Worm (Caenorhabditis elegans) whole organism, L4 larva: Measurements from ENCODE around the gene lgmn-1.

ENCODE experiments used
- F26F4.8 ChIP-seq: fragments of 200-800 bp; sonication (Bioruptor generic); conservative IDR thresholded peaks from 2 replicates; pipeline ENCODE4 v1.3.6; 2022; ENCODE audit warnings: missing genetic modification characterization, missing compliant biosample characterization
- R02D3.7 ChIP-seq: fragments of 150-350 bp; sonication (generic microtip); optimal IDR thresholded peaks from 3 replicates; lab custom pipeline; 2014; ENCODE audit warnings: missing biosample characterization, missing genetic modification characterization
- Y75B8A.6 ChIP-seq: fragments of 200-800 bp; sonication (Bioruptor generic); IDR thresholded peaks from 2 replicates; pipeline ENCODE4 v1.3.6; 2022; ENCODE audit warnings: missing genetic modification reagents, missing genetic modification characterization, missing compliant biosample characterization
- aha-1 ChIP-seq: fragments of 150-350 bp; peaks from one replicate; lab custom pipeline; 2014; ENCODE audit warnings: missing biosample characterization, missing genetic modification characterization
- ama-1 ChIP-seq: fragments of 150-350 bp; optimal IDR thresholded peaks from 2 replicates; lab custom pipeline; 2014; ENCODE audit warnings: inconsistent platforms, mixed read lengths
- arid-1 ChIP-seq: fragments of 200-800 bp; sonication (Bioruptor generic); conservative IDR thresholded peaks from 2 replicates; pipeline ENCODE4 v1.3.6; 2022; ENCODE audit warnings: missing genetic modification reagents, missing genetic modification characterization, missing compliant biosample characterization
- ceh-20 ChIP-seq: fragments of 200-800 bp; sonication (Bioruptor generic); IDR thresholded peaks from 2 replicates; pipeline ENCODE4 v1.3.6; 2022; ENCODE audit warnings: missing genetic modification reagents, missing genetic modification characterization, missing compliant biosample characterization
- ceh-32 ChIP-seq: sonication (generic microtip); optimal IDR thresholded peaks from 2 replicates; lab custom pipeline; 2016; ENCODE audit warnings: mild to moderate bottlenecking, missing genetic modification characterization, missing compliant biosample characterization; ENCODE audit not compliant: poor library complexity
- ces-1 ChIP-seq: fragments of 150-350 bp; sonication (generic microtip); optimal IDR thresholded peaks from 4 replicates; lab custom pipeline; 2014; ENCODE audit warnings: missing biosample characterization, missing genetic modification reagents, missing genetic modification characterization
- daf-8 ChIP-seq: fragments of 200-800 bp; sonication (Bioruptor generic); IDR thresholded peaks from 2 replicates; pipeline ENCODE4 v1.3.6; 2022; ENCODE audit warnings: missing genetic modification characterization, missing compliant biosample characterization
- dmd-6 ChIP-seq: fragments of 200-800 bp; sonication (Bioruptor generic); IDR thresholded peaks from 2 replicates; pipeline ENCODE4 v1.3.6; 2022; ENCODE audit warnings: missing genetic modification reagents, missing genetic modification characterization, missing compliant biosample characterization
- dve-1 ChIP-seq: sonication (generic microtip); optimal IDR thresholded peaks from 2 replicates; lab custom pipeline; 2017; ENCODE audit warnings: antibody characterized with exemption, mild to moderate bottlenecking, missing genetic modification characterization, missing compliant biosample characterization; ENCODE audit not compliant: insufficient read depth
- fos-1 ChIP-seq: fragments of 150-350 bp; optimal IDR thresholded peaks from 2 replicates; lab custom pipeline; 2014; ENCODE audit warnings: missing biosample characterization, missing genetic modification characterization
- hlh-11 ChIP-seq: fragments of 200-800 bp; sonication (Bioruptor generic); optimal IDR thresholded peaks from 2 replicates; lab custom pipeline; 2018; ENCODE audit warnings: mild to moderate bottlenecking, missing genetic modification characterization, missing compliant biosample characterization
- hlh-30 ChIP-seq: sonication (generic microtip); optimal IDR thresholded peaks from 2 replicates; lab custom pipeline; 2017; ENCODE audit warnings: antibody characterized with exemption, mild to moderate bottlenecking, missing genetic modification characterization, missing compliant biosample characterization; ENCODE audit not compliant: insufficient read depth
- hmg-1.1 ChIP-seq: fragments of 200-800 bp; sonication (Bioruptor generic); IDR thresholded peaks from 2 replicates; pipeline ENCODE4 v1.3.6; 2022; ENCODE audit warnings: missing genetic modification reagents, missing genetic modification characterization, missing compliant biosample characterization
- lim-7 ChIP-seq: fragments of 200-800 bp; sonication (Bioruptor generic); IDR thresholded peaks from 2 replicates; pipeline ENCODE4 v1.3.6; 2022; ENCODE audit warnings: missing genetic modification characterization, missing compliant biosample characterization
- lin-1 ChIP-seq: fragments of 200-800 bp; sonication (Bioruptor generic); IDR thresholded peaks from 2 replicates; pipeline ENCODE4 v1.3.6; 2022; ENCODE audit warnings: missing genetic modification reagents, missing genetic modification characterization, missing compliant biosample characterization
- lin-13 ChIP-seq: fragments of 150-350 bp; optimal IDR thresholded peaks from 2 replicates; lab custom pipeline; 2014; ENCODE audit warnings: missing biosample characterization, missing genetic modification reagents, missing genetic modification characterization
- lin-29 ChIP-seq: fragments of 200-800 bp; sonication (Bioruptor generic); IDR thresholded peaks from 2 replicates; pipeline ENCODE4 v1.3.6; 2022; ENCODE audit warnings: missing genetic modification reagents, missing genetic modification characterization, missing compliant biosample characterization
- lin-39 ChIP-seq: fragments of 150-350 bp; optimal IDR thresholded peaks from 2 replicates; lab custom pipeline; 2014; ENCODE audit warnings: missing biosample characterization, missing genetic modification reagents, missing genetic modification characterization
- lsy-2 ChIP-seq, 2 experiments: fragments of 150-350 bp in 1 of 2; sonication (generic microtip) in 1 of 2; optimal IDR thresholded peaks; 2 replicates each; lab custom pipeline; 2014 to 2017; ENCODE audit warnings: missing biosample characterization in 2 of 2, missing genetic modification characterization in 2 of 2
- mep-1 ChIP-seq: fragments of 150-350 bp; sonication (generic microtip); optimal IDR thresholded peaks from 3 replicates; lab custom pipeline; 2014; ENCODE audit warnings: missing biosample characterization, missing genetic modification characterization
- mes-2 ChIP-seq: sonication (generic microtip); optimal IDR thresholded peaks from 2 replicates; lab custom pipeline; 2016; ENCODE audit warnings: missing genotype, mild to moderate bottlenecking, missing genetic modification characterization, missing compliant biosample characterization; ENCODE audit not compliant: poor library complexity, severe bottlenecking
- mxl-3 ChIP-seq: fragments of 200-800 bp; sonication (Bioruptor generic); optimal IDR thresholded peaks from 2 replicates; lab custom pipeline; 2018; ENCODE audit warnings: mild to moderate bottlenecking, missing genetic modification characterization, missing compliant biosample characterization
- nhr-102 ChIP-seq: sonication (generic microtip); optimal IDR thresholded peaks from 2 replicates; lab custom pipeline; 2016; ENCODE audit warnings: mild to moderate bottlenecking, missing genetic modification characterization, moderate library complexity, missing compliant biosample characterization
- nhr-111 ChIP-seq: fragments of 200-800 bp; sonication (Bioruptor generic); optimal IDR thresholded peaks from 2 replicates; lab custom pipeline; 2018; ENCODE audit warnings: mild to moderate bottlenecking, missing genetic modification characterization, missing compliant biosample characterization
- nhr-25 ChIP-seq: sonication (generic microtip); optimal IDR thresholded peaks from 2 replicates; lab custom pipeline; 2017; ENCODE audit warnings: missing genetic modification characterization, mild to moderate bottlenecking, missing compliant biosample characterization, antibody characterized with exemption, moderate library complexity, borderline replicate concordance; ENCODE audit not compliant: insufficient read depth
- nhr-41 ChIP-seq: fragments of 200-800 bp; sonication (Bioruptor generic); IDR thresholded peaks from 2 replicates; pipeline ENCODE4 v1.3.6; 2022; ENCODE audit warnings: missing genetic modification reagents, missing genetic modification characterization, missing compliant biosample characterization
- nhr-48 ChIP-seq: sonication (generic microtip); optimal IDR thresholded peaks from 2 replicates; lab custom pipeline; 2016; ENCODE audit warnings: mild to moderate bottlenecking, missing genetic modification characterization, missing compliant biosample characterization
- nhr-6 ChIP-seq: fragments of 150-350 bp; optimal IDR thresholded peaks from 2 replicates; lab custom pipeline; 2014; ENCODE audit warnings: missing biosample characterization, missing genetic modification characterization
- pha-4 ChIP-seq, 2 experiments: fragments of 150-350 bp in 1 of 2; fragments of 200-800 bp in 1 of 2; sonication (Bioruptor generic) in 1 of 2; IDR thresholded peaks in 1 of 2; optimal IDR thresholded peaks in 1 of 2; 2 replicates each; pipeline versions ENCODE4 v1.3.6 to Lab custom; 2014 to 2022; ENCODE audit warnings: missing genetic modification characterization in 2 of 2, missing genetic modification reagents in 2 of 2, missing biosample characterization in 1 of 2, missing compliant biosample characterization in 1 of 2
- php-3 ChIP-seq: fragments of 200-800 bp; sonication (Bioruptor generic); IDR thresholded peaks from 2 replicates; pipeline ENCODE4 v1.3.6; 2022; ENCODE audit warnings: missing genetic modification reagents, missing genetic modification characterization, missing compliant biosample characterization
- pqm-1 ChIP-seq: sonication (generic microtip); optimal IDR thresholded peaks from 2 replicates; lab custom pipeline; 2017; ENCODE audit warnings: missing biosample characterization, missing genetic modification characterization
- rbr-2 ChIP-seq: sonication (generic microtip); optimal IDR thresholded peaks from 2 replicates; lab custom pipeline; 2016; ENCODE audit warnings: missing genotype, missing genetic modification characterization, missing compliant biosample characterization
- tag-97 ChIP-seq: fragments of 200-800 bp; sonication (Bioruptor generic); IDR thresholded peaks from 2 replicates; pipeline ENCODE4 v1.3.6; 2022; ENCODE audit warnings: missing genetic modification characterization, missing compliant biosample characterization
- unc-39 ChIP-seq: sonication (generic microtip); optimal IDR thresholded peaks from 2 replicates; lab custom pipeline; 2017; ENCODE audit warnings: missing biosample characterization, missing genetic modification characterization
- unc-62 ChIP-seq, 3 experiments: fragments of 150-350 bp in 1 of 3; sonication (generic microtip); optimal IDR thresholded peaks in 2 of 3; peaks in 1 of 3; 1 replicate in 1 of 3; 2 replicates in 2 of 3; lab custom pipeline; 2014 to 2017; ENCODE audit warnings: missing biosample characterization in 3 of 3, missing genetic modification characterization in 3 of 3, missing genetic modification reagents in 3 of 3, missing genotype in 1 of 3
- zfp-2 ChIP-seq: sonication (generic microtip); optimal IDR thresholded peaks from 2 replicates; lab custom pipeline; 2016; ENCODE audit warnings: mild to moderate bottlenecking, missing genetic modification characterization, missing compliant biosample characterization
- zip-11 ChIP-seq: fragments of 200-800 bp; sonication (Bioruptor generic); IDR thresholded peaks from 2 replicates; pipeline ENCODE4 v1.3.6; 2022; ENCODE audit warnings: missing genetic modification characterization, missing compliant biosample characterization
- zip-2 ChIP-seq: fragments of 150-350 bp; optimal IDR thresholded peaks from 2 replicates; lab custom pipeline; 2014; ENCODE audit warnings: missing biosample characterization, missing genetic modification characterization

Gene lgmn-1

DNA sequence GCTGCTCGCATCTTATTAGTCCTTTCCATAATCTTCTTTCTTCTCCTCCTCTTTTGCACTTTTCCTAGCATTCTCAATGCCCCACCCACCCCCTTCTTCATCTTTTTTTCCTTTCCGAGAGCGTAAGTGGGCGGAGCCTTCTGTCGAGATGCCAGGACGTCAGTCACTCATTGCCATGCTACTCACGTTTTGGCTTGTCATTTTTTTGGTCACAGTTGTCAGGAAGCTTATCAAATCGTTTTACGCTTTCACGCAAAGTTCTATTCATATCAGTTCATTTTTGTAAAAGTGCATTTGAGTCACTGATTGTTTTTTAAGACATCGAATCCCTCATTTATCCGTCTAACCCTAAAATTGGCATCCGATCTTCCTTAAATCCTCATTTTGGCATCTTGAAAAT, 27.2 kb downstream of the lgmn-1 start:
- TF ChIP-seq rbr-2 (tag; lab: Kevin White, UChicago) (peak; percentile 18), unc-62 (GFP tag; optimal IDR thresholded peaks at IDR 0.05 in 1 of 2; lab: Kevin White, UChicago) (peak in 1 of 2 experiments; percentile 84), unc-62 (tag; optimal IDR thresholded peaks at IDR 0.05; lab: Kevin White, UChicago) (no peak), ces-1 (GFP tag; lab: Kevin White, UChicago) (no peak), unc-39 (tag; lab: Kevin White, UChicago) (no peak), fos-1 (tag; lab: Kevin White, UChicago) (no peak), arid-1 (GFP tag; lab: Robert Waterston, UW) (no peak), nhr-111 (GFP tag; lab: Kevin White, UChicago) (no peak), pqm-1 (tag; lab: Kevin White, UChicago) (peak; percentile 20), aha-1 (tag; lab: Kevin White, UChicago) (peak; percentile 34), ceh-32 (tag; lab: Kevin White, UChicago) (no peak), lin-39 (tag; lab: Kevin White, UChicago) (no peak), dve-1 (tag; lab: Kevin White, UChicago) (peak; percentile 27), hlh-11 (tag; lab: Kevin White, UChicago) (peak; percentile 33), ama-1 (lab: Kevin White, UChicago) (peak; percentile 63), daf-8 (GFP tag; lab: Robert Waterston, UW) (no peak), nhr-48 (tag; lab: Kevin White, UChicago) (no peak), hlh-30 (tag; lab: Kevin White, UChicago) (peak; percentile 3), ceh-20 (peak; percentile 59; the same call in 1 of the 2 replicates), php-3 (GFP tag; lab: Robert Waterston, UW) (no peak), lin-13 (GFP tag; lab: Kevin White, UChicago) (no peak), mep-1 (peak; percentile 31), nhr-102 (tag; lab: Kevin White, UChicago) (no peak), mxl-3 (GFP tag; lab: Kevin White, UChicago) (peak; percentile 13), dmd-6 (peak; percentile 43; the same call in 1 of the 2 replicates), lin-29 (GFP tag; lab: Robert Waterston, UW) (no peak), mes-2 (peak; percentile 34), tag-97 (no peak)

DNA sequence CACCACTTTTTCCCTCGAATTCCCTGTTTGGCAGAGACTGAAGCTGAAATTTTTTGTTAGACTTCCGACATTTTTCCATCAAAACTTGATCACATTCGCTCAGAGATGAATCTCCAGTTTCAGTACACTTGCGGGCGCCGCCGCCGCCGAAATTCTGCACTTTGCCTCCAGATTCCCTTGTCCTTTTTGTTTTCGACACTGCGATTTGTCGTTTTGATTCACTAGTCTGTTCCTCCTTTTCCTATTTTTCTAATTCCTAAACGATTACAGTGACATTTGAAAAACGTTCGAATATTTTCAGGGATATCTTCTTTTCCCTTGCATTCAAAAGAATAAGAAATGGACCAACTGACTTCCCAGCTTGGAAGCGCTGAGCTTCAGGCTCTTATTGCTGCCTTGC, 27.9 kb downstream of the lgmn-1 start, which contains the start of gene F45D3.2:
Gene F45D3.2 (plus strand): TSS at position 301 of the 400 bp plus-strand sequence.
- TF ChIP-seq aha-1 (tag; lab: Kevin White, UChicago) (peak; percentile 29), lin-13 (GFP tag; lab: Kevin White, UChicago) (no peak)

DNA sequence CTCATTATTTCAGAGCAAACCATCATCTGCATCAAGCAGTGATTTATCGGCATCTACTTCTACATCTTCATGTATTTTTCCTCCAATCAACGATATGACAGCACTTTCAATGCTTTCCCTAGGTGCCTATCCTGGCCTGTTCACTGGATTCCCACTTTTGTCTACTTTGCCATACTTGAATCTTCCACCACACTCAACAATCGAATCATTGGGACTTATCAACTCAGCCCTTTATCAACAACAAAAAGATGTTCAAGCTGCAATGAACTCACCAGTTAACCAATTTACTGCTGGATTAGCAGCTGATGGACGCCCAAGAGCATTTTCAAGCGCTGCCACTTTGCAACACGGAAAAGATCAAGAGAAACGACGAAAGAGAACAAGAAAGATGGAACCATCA, 28.4 kb downstream of the lgmn-1 start:
- TF ChIP-seq zip-2 (tag; lab: Kevin White, UChicago): no peak
- no peak for TF ChIP-seq ceh-32 (tag; lab: Kevin White, UChicago)
- peak in 1 of 2 experiments; percentile 98 for TF ChIP-seq unc-62 (GFP tag; optimal IDR thresholded peaks at IDR 0.05 in 1 of 2; lab: Kevin White, UChicago)
- TF ChIP-seq unc-62 (tag; optimal IDR thresholded peaks at IDR 0.05; lab: Kevin White, UChicago): no peak
- no peak for TF ChIP-seq zfp-2 (tag; lab: Kevin White, UChicago)
- TF ChIP-seq nhr-41: no peak
- no peak for TF ChIP-seq Y75B8A.6 (GFP tag; lab: Robert Waterston, UW)
- TF ChIP-seq hmg-1.1: no peak

DNA sequence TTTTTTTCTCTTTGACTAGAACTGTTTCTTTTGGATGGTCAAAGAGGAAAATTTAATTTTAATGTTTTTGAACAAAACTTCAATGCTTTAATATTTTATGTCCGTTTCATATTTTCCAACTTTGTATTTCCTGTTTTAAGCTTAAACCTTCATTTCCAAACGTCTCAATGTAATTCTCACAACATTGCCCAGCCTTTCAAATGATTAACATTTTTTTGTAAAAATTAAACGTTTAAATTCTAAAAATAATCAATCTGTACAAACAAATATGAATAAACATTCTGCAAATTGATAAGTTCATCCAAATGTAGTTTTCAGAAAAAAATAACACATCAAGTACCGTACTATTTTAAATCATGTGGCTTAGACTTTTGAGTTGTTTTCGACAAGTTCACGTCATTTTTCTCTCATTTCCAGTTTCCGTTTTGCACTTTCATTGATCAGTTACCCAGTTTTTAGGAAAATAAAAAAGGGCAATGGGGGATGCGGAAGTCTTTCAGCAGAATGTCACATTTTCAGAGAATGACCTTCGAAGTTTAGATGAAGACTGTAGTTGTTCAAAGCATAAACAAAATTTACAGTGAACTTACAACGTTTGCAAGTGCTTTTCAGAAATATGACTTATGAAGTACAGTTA, 29.9 kb downstream of the lgmn-1 start:
- peak in 1 of 2 experiments; percentile 50 for TF ChIP-seq lsy-2 (tag; optimal IDR thresholded peaks at IDR 0.05; lab: Kevin White, UChicago)
- no peak for TF ChIP-seq lim-7 (GFP tag; lab: Robert Waterston, UW)
- no peak for TF ChIP-seq pha-4 (GFP tag; IDR thresholded peaks at IDR 0.05; lab: Robert Waterston, UW)
- TF ChIP-seq pha-4 (tag; optimal IDR thresholded peaks at IDR 0.05; lab: Kevin White, UChicago): no peak
- TF ChIP-seq mes-2: peak; percentile 47
- TF ChIP-seq php-3 (GFP tag; lab: Robert Waterston, UW): no peak
- peak; percentile 8 for TF ChIP-seq nhr-25 (tag; lab: Kevin White, UChicago)
- no peak for TF ChIP-seq R02D3.7 (tag; lab: Kevin White, UChicago)
- TF ChIP-seq dmd-6: no peak
- TF ChIP-seq zfp-2 (tag; lab: Kevin White, UChicago): no peak
- no peak for TF ChIP-seq dve-1 (tag; lab: Kevin White, UChicago)
- TF ChIP-seq nhr-6: no peak
- peak; percentile 4 for TF ChIP-seq nhr-102 (tag; lab: Kevin White, UChicago)
- no peak for TF ChIP-seq F26F4.8
- TF ChIP-seq lin-1: no peak
- TF ChIP-seq zip-11 (GFP tag; lab: Robert Waterston, UW): no peak
- no peak for TF ChIP-seq fos-1 (tag; lab: Kevin White, UChicago)
- peak; percentile 22 for TF ChIP-seq rbr-2 (tag; lab: Kevin White, UChicago)
- peak; percentile 46 for TF ChIP-seq hlh-11 (tag; lab: Kevin White, UChicago)
